Worm (Caenorhabditis elegans) whole organism, L3 larva: ENCODE measurements around the gene picd-1.

Experiments
- R02D3.7 ChIP-seq: fragments of 150-350 bp; optimal IDR thresholded peaks from 2 replicates; lab custom pipeline; 2014; ENCODE audit warnings: missing biosample characterization, missing genetic modification characterization
- ama-1 ChIP-seq: fragments of 150-350 bp; optimal IDR thresholded peaks from 2 replicates; lab custom pipeline; 2018
- ceh-28 ChIP-seq: fragments of 150-350 bp; optimal IDR thresholded peaks from 2 replicates; lab custom pipeline; 2014; ENCODE audit warnings: missing biosample characterization, missing genetic modification reagents, missing genetic modification characterization
- ceh-82 ChIP-seq: fragments of 150-350 bp; optimal IDR thresholded peaks from 2 replicates; lab custom pipeline; 2014; ENCODE audit warnings: missing biosample characterization, missing genetic modification characterization
- egl-5 ChIP-seq: fragments of 150-350 bp; optimal IDR thresholded peaks from 2 replicates; lab custom pipeline; 2017; ENCODE audit warnings: missing biosample characterization, missing genetic modification reagents, missing genetic modification characterization, inconsistent platforms
- elt-2 ChIP-seq: sonication (generic microtip); optimal IDR thresholded peaks from 2 replicates; lab custom pipeline; 2016; ENCODE audit warnings: missing genetic modification reagents, mild to moderate bottlenecking, missing genetic modification characterization, missing compliant biosample characterization
- eor-1 ChIP-seq, 2 experiments: fragments of 150-350 bp; optimal IDR thresholded peaks; 2 replicates each; lab custom pipeline; 2014 to 2018; ENCODE audit warnings: missing biosample characterization in 2 of 2, missing genetic modification characterization in 2 of 2
- fkh-10 ChIP-seq: sonication (generic microtip); optimal IDR thresholded peaks from 2 replicates; lab custom pipeline; 2017; ENCODE audit warnings: missing biosample characterization, missing genetic modification reagents, missing genetic modification characterization
- fkh-2 ChIP-seq: fragments of 150-350 bp; optimal IDR thresholded peaks from 2 replicates; lab custom pipeline; 2014; ENCODE audit warnings: missing biosample characterization, missing genetic modification reagents, missing genetic modification characterization
- hmg-11 ChIP-seq: sonication (generic microtip); optimal IDR thresholded peaks from 2 replicates; lab custom pipeline; 2016; ENCODE audit warnings: missing genetic modification characterization, missing compliant biosample characterization
- lin-15B ChIP-seq: fragments of 150-350 bp; optimal IDR thresholded peaks from 2 replicates; lab custom pipeline; 2014; ENCODE audit warnings: missing biosample characterization, missing genetic modification characterization
- lin-39 ChIP-seq: fragments of 150-350 bp; optimal IDR thresholded peaks from 2 replicates; lab custom pipeline; 2018; ENCODE audit warnings: missing biosample characterization, missing genetic modification reagents, missing genetic modification characterization
- mdl-1 ChIP-seq: fragments of 150-350 bp; optimal IDR thresholded peaks from 2 replicates; lab custom pipeline; 2014; ENCODE audit warnings: missing biosample characterization, missing genetic modification characterization
- mml-1 ChIP-seq: fragments of 150-350 bp; sonication (generic microtip); optimal IDR thresholded peaks from 3 replicates; lab custom pipeline; 2014; ENCODE audit warnings: missing biosample characterization, missing genetic modification characterization
- nfya-1 ChIP-seq: sonication (generic microtip); optimal IDR thresholded peaks from 2 replicates; lab custom pipeline; 2017; ENCODE audit warnings: missing genetic modification characterization, mild to moderate bottlenecking, missing compliant biosample characterization, antibody characterized with exemption, moderate library complexity; ENCODE audit not compliant: insufficient read depth
- nhr-11 ChIP-seq: fragments of 150-350 bp; optimal IDR thresholded peaks from 2 replicates; lab custom pipeline; 2014; ENCODE audit warnings: missing biosample characterization, missing genetic modification characterization
- nhr-23 ChIP-seq: fragments of 150-350 bp; optimal IDR thresholded peaks from 2 replicates; lab custom pipeline; 2014; ENCODE audit warnings: missing biosample characterization, missing genetic modification reagents, missing genetic modification characterization
- nhr-237 ChIP-seq: fragments of 150-350 bp; optimal IDR thresholded peaks from 2 replicates; lab custom pipeline; 2014; ENCODE audit warnings: missing biosample characterization, missing genetic modification characterization
- nhr-25 ChIP-seq: sonication (generic microtip); optimal IDR thresholded peaks from 2 replicates; lab custom pipeline; 2017; ENCODE audit warnings: missing biosample characterization, missing genetic modification characterization
- nhr-43 ChIP-seq: sonication (generic microtip); optimal IDR thresholded peaks from 2 replicates; lab custom pipeline; 2016; ENCODE audit warnings: mild to moderate bottlenecking, missing genetic modification characterization, missing compliant biosample characterization; ENCODE audit not compliant: poor library complexity, severe bottlenecking
- nhr-67 ChIP-seq: fragments of 150-350 bp; optimal IDR thresholded peaks from 2 replicates; lab custom pipeline; 2014; ENCODE audit warnings: missing biosample characterization, missing genetic modification characterization
- nhr-76 ChIP-seq: fragments of 150-350 bp; sonication (generic microtip); optimal IDR thresholded peaks from 5 replicates; lab custom pipeline; 2014; ENCODE audit warnings: missing biosample characterization, missing genetic modification characterization
- pha-4 ChIP-seq: fragments of 150-350 bp; optimal IDR thresholded peaks from 2 replicates; lab custom pipeline; 2014; ENCODE audit warnings: missing biosample characterization, missing genetic modification reagents, missing genetic modification characterization
- pqm-1 ChIP-seq: fragments of 150-350 bp; optimal IDR thresholded peaks from 2 replicates; lab custom pipeline; 2017; ENCODE audit warnings: missing biosample characterization, missing genetic modification characterization, inconsistent platforms
- skn-1 ChIP-seq: fragments of 150-350 bp; optimal IDR thresholded peaks from 2 replicates; lab custom pipeline; 2014; ENCODE audit warnings: missing biosample characterization, missing genetic modification characterization
- snpc-4 ChIP-seq: fragments of 150-350 bp; optimal IDR thresholded peaks from 2 replicates; lab custom pipeline; 2014; ENCODE audit warnings: missing biosample characterization, missing genetic modification characterization
- tbx-2 ChIP-seq: sonication (generic microtip); optimal IDR thresholded peaks from 2 replicates; lab custom pipeline; 2016; ENCODE audit warnings: mild to moderate bottlenecking, missing genetic modification characterization, missing compliant biosample characterization
- zag-1 ChIP-seq: fragments of 150-350 bp; optimal IDR thresholded peaks from 2 replicates; lab custom pipeline; 2014; ENCODE audit warnings: missing biosample characterization, missing genetic modification characterization
- ztf-11 ChIP-seq: fragments of 150-350 bp; optimal IDR thresholded peaks from 2 replicates; lab custom pipeline; 2014; ENCODE audit warnings: missing biosample characterization, missing genetic modification characterization
- ztf-4 ChIP-seq: fragments of 150-350 bp; optimal IDR thresholded peaks from 2 replicates; lab custom pipeline; 2014; ENCODE audit warnings: missing biosample characterization, missing genetic modification characterization

The picd-1 gene

DNA sequence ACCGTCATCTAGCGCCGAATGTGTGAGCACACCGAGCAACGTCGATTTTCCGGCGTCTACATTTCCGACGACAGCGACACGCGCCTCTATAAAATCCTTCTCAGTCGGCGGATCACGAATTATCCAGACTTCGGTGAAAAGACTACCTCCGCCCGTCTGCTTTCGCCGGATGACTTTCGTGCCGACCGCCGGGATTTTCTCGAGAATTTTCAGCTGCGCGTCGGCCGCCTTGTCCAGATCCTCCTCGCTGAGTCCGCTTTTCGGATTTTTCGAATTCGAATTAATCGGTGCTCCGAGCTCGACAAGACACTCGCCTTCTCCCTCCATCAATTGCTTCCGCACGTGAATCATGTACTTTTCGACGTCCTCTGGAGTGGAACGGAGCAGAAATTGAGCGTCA lies 17.6 kb downstream of the picd-1 start:
- TF ChIP-seq lin-15B, result no peak
- TF ChIP-seq ceh-82, result no peak
- TF ChIP-seq fkh-2 (tag; lab: Kevin White, UChicago), result no peak

DNA sequence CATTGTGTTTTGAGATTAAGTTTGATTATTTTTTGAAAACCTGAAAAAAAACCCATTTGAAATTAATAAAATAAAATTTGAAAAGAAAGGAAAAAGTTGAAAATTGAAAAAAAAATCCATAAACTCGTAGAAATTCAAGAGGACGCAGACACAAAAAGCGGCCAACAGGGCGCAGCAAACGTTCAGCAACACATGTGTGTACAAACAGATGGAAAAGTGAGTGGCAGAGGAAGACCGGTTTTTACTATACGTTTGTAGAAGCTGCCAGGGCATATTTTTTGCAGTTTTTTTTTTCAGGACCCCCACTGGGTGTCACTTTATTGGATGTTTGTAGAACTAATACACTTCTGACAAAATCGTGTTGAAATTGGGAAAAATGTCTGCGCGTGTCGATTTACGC lies 18.1 kb downstream of the picd-1 start, which contains the start of gene cgp-1:
TSS of gene cgp-1 (minus strand) at position 40 of the 400 bp plus-strand sequence.
- no peak for TF ChIP-seq nhr-43 (tag; lab: Kevin White, UChicago)
- no peak for TF ChIP-seq egl-5 (tag; lab: Kevin White, UChicago)
- no peak for TF ChIP-seq mdl-1 (tag; lab: Kevin White, UChicago)
- TF ChIP-seq pha-4 (tag; lab: Kevin White, UChicago), result peak; percentile 86
- peak; percentile 28 for TF ChIP-seq nhr-25 (tag; lab: Kevin White, UChicago)
- TF ChIP-seq nfya-1, result peak; percentile 34
- TF ChIP-seq R02D3.7 (tag; lab: Kevin White, UChicago), result peak; percentile 76
- TF ChIP-seq lin-15B, result peak; percentile 11
- TF ChIP-seq hmg-11, result peak; percentile 53
- TF ChIP-seq, all 47 proteins: peak for 6

DNA sequence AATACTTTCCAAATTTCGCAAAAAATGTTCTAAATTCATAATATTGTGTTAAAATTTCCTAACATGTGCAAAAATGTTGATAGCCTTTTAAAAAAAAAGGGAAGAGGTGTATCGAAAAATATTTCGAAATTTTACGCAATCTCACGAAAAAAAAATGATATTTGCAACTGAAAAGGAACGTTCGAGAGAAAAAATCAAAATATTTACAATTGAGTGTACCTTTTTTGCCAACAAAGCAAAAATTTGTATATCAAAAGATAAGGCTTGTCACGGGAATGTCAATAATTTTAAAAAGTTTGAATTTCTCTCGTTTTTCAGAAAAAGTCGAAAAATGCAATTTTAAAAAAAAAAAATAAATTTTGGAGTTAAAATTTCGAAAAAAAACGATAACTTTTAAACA lies 18.9 kb downstream of the picd-1 start:
- TF ChIP-seq elt-2, result peak; percentile 43
- TF ChIP-seq pha-4 (tag; lab: Kevin White, UChicago), result peak; percentile 37
- no peak for TF ChIP-seq mdl-1 (tag; lab: Kevin White, UChicago)

DNA sequence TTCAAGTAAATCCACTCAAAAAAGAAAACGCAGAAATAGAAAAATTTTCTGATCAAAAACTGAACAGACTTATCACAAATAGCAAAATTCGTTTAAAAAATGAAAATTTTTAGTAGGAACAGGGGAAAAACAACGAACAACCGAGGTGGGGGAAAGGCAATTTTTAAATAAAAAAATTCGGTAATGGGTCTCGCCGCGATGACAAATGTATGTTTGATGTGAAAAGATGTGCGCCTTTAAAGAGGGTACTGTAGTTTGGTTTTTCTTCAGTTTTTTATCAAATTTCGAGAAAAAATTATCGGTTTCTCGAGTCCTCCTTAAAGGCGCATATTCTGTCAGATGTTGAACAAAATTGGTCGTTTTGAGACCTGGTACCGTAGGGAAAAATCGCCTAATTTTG lies 19.3 kb downstream of the picd-1 start:
- TF ChIP-seq lin-15B (no peak), pha-4 (tag; lab: Kevin White, UChicago) (no peak), nhr-237 (tag; lab: Kevin White, UChicago) (no peak), fkh-10 (GFP tag; lab: Kevin White, UChicago) (no peak), nhr-11 (no peak), eor-1 (tag; optimal IDR thresholded peaks at IDR 0.05; lab: Kevin White, UChicago) (no peak), egl-5 (tag; lab: Kevin White, UChicago) (no peak), lin-39 (no peak), mdl-1 (tag; lab: Kevin White, UChicago) (no peak), nhr-76 (tag; lab: Kevin White, UChicago) (no peak), nhr-67 (tag; lab: Kevin White, UChicago) (no peak), snpc-4 (tag; lab: Kevin White, UChicago) (no peak), fkh-2 (tag; lab: Kevin White, UChicago) (no peak), ceh-82 (no peak), ztf-11 (tag; lab: Kevin White, UChicago) (no peak), mml-1 (tag; lab: Kevin White, UChicago) (no peak)

DNA sequence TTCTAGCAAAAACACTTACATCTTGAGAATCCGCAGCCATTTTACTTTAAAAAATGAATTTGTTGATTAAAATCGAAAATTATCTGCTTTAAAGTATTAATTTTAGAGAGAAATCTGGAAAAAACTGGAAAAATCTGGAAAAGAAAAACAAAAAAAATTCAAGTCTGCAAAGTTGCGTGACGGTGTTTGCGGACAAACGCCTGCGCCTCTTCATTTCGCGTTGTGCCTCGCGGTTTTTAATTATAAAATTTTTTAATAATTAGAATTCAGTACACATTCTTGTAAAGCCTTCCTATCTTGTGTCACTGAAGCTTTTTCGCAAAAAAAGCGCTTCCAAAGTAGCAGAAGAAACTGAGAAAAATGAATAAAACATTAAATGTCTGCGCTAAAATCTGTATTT lies 22.0 kb downstream of the picd-1 start, which contains the start of gene W03F9.1:
TSS of gene W03F9.1 (minus strand) at position 109 of the 400 bp plus-strand sequence.
- TF ChIP-seq hmg-11 (peak; percentile 89), lin-39 (peak; percentile 49), elt-2 (peak; percentile 31), fkh-10 (GFP tag; lab: Kevin White, UChicago) (peak; percentile 8), mml-1 (tag; lab: Kevin White, UChicago) (no peak), nfya-1 (peak; percentile 62), egl-5 (tag; lab: Kevin White, UChicago) (peak; percentile 64), ceh-28 (tag; lab: Kevin White, UChicago) (no peak), nhr-23 (peak; percentile 58), nhr-43 (tag; lab: Kevin White, UChicago) (peak; percentile 34), pha-4 (tag; lab: Kevin White, UChicago) (peak; percentile 73), lin-15B (peak; percentile 31), eor-1 (tag; optimal IDR thresholded peaks at IDR 0.05; lab: Kevin White, UChicago) (no peak)

DNA sequence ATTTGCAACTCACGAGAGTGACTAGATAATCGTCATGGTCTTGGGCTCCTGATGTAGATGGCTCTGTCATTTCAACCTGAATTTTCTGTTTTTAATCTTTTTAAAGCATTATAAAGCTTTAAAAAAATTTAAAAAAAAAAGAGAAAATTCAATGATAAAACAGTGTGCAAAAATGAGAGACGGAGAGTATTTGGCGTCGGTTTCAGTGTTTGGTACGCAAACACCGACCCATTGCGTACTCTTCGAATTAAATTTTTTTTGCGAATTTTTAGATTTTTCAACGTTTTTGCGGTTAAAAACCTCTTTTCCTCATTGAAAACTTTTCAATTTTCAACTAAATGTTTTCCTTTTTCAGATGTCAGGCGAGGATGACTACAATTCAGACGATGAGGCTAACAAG lies 23.3 kb downstream of the picd-1 start, which contains the start of the genes W03F9.2 and sftb-2:
TSS of gene W03F9.2 (minus strand) at position 153 of the 400 bp plus-strand sequence.
TSS of gene sftb-2 (plus strand) at position 356 of the 400 bp plus-strand sequence.
- TF ChIP-seq pqm-1 (tag; lab: Kevin White, UChicago) (no peak), fkh-2 (tag; lab: Kevin White, UChicago) (no peak), ztf-4 (tag; lab: Kevin White, UChicago) (no peak), nhr-23 (no peak), fkh-10 (GFP tag; lab: Kevin White, UChicago) (no peak), nfya-1 (peak; percentile 52), ceh-28 (tag; lab: Kevin White, UChicago) (no peak), pha-4 (tag; lab: Kevin White, UChicago) (peak; percentile 63), ama-1 (peak; percentile 23), hmg-11 (peak; percentile 54), skn-1 (tag; lab: Kevin White, UChicago) (no peak), zag-1 (tag; lab: Kevin White, UChicago) (no peak), tbx-2 (tag; lab: Kevin White, UChicago) (no peak), mml-1 (tag; lab: Kevin White, UChicago) (no peak), lin-39 (no peak), lin-15B (peak; percentile 48), snpc-4 (tag; lab: Kevin White, UChicago) (peak; percentile 4), egl-5 (tag; lab: Kevin White, UChicago) (no peak)
- TF ChIP-seq, all 47 proteins: peak for 6
